Worm (Caenorhabditis elegans) whole organism, L3 larva: ENCODE data around the gene yif-1.

ENCODE experiments used
- R02D3.7 ChIP-seq: fragments of 150-350 bp; optimal IDR thresholded peaks from 2 replicates; lab custom pipeline; 2014; ENCODE audit warnings: missing biosample characterization, missing genetic modification characterization
- ZK546.5 ChIP-seq: sonication (generic microtip); optimal IDR thresholded peaks from 2 replicates; lab custom pipeline; 2017; ENCODE audit warnings: missing biosample characterization, missing genetic modification characterization
- aly-2 ChIP-seq: fragments of 150-350 bp; optimal IDR thresholded peaks from 2 replicates; lab custom pipeline; 2014; ENCODE audit warnings: missing biosample characterization, missing genetic modification characterization
- ama-1 ChIP-seq: fragments of 150-350 bp; optimal IDR thresholded peaks from 2 replicates; lab custom pipeline; 2018
- ceh-16 ChIP-seq: sonication (generic microtip); optimal IDR thresholded peaks from 2 replicates; lab custom pipeline; 2017; ENCODE audit warnings: missing biosample characterization, missing genetic modification characterization
- ceh-28 ChIP-seq: fragments of 150-350 bp; optimal IDR thresholded peaks from 2 replicates; lab custom pipeline; 2014; ENCODE audit warnings: missing biosample characterization, missing genetic modification reagents, missing genetic modification characterization
- ceh-82 ChIP-seq: fragments of 150-350 bp; optimal IDR thresholded peaks from 2 replicates; lab custom pipeline; 2014; ENCODE audit warnings: missing biosample characterization, missing genetic modification characterization
- ceh-9 ChIP-seq: sonication (generic microtip); optimal IDR thresholded peaks from 2 replicates; lab custom pipeline; 2018; ENCODE audit warnings: missing biosample characterization, missing genetic modification characterization
- daf-12 ChIP-seq: fragments of 150-350 bp; optimal IDR thresholded peaks from 2 replicates; lab custom pipeline; 2014; ENCODE audit warnings: missing biosample characterization, missing genetic modification reagents, missing genetic modification characterization
- egl-27 ChIP-seq: sonication (generic microtip); optimal IDR thresholded peaks from 4 replicates; lab custom pipeline; 2017; ENCODE audit warnings: missing biosample characterization, missing genetic modification reagents, missing genetic modification characterization
- egl-5 ChIP-seq: fragments of 150-350 bp; optimal IDR thresholded peaks from 2 replicates; lab custom pipeline; 2017; ENCODE audit warnings: missing biosample characterization, missing genetic modification reagents, missing genetic modification characterization, inconsistent platforms
- elt-1 ChIP-seq: fragments of 150-350 bp; optimal IDR thresholded peaks from 2 replicates; lab custom pipeline; 2014; ENCODE audit warnings: missing biosample characterization, missing genetic modification characterization
- elt-2 ChIP-seq: sonication (generic microtip); optimal IDR thresholded peaks from 2 replicates; lab custom pipeline; 2016; ENCODE audit warnings: missing genetic modification reagents, mild to moderate bottlenecking, missing genetic modification characterization, missing compliant biosample characterization
- elt-3 ChIP-seq, 3 experiments: fragments of 150-350 bp in 1 of 3; sonication (generic microtip) in 2 of 3; optimal IDR thresholded peaks; 2 replicates in 2 of 3; 4 replicates in 1 of 3; lab custom pipeline; 2014 to 2017; ENCODE audit warnings: missing biosample characterization in 3 of 3, missing genetic modification characterization in 3 of 3
- eor-1 ChIP-seq, 2 experiments: fragments of 150-350 bp; optimal IDR thresholded peaks; 2 replicates each; lab custom pipeline; 2014 to 2018; ENCODE audit warnings: missing biosample characterization in 2 of 2, missing genetic modification characterization in 2 of 2
- fkh-10 ChIP-seq: sonication (generic microtip); optimal IDR thresholded peaks from 2 replicates; lab custom pipeline; 2017; ENCODE audit warnings: missing biosample characterization, missing genetic modification reagents, missing genetic modification characterization
- fkh-2 ChIP-seq: fragments of 150-350 bp; optimal IDR thresholded peaks from 2 replicates; lab custom pipeline; 2014; ENCODE audit warnings: missing biosample characterization, missing genetic modification reagents, missing genetic modification characterization
- fos-1 ChIP-seq: fragments of 150-350 bp; optimal IDR thresholded peaks from 2 replicates; lab custom pipeline; 2014; ENCODE audit warnings: missing biosample characterization, missing genetic modification characterization
- hmg-11 ChIP-seq: sonication (generic microtip); optimal IDR thresholded peaks from 2 replicates; lab custom pipeline; 2016; ENCODE audit warnings: missing genetic modification characterization, missing compliant biosample characterization
- jun-1 ChIP-seq: fragments of 150-350 bp; optimal IDR thresholded peaks from 2 replicates; lab custom pipeline; 2014; ENCODE audit warnings: missing biosample characterization, missing genetic modification reagents, missing genetic modification characterization
- lin-15B ChIP-seq: fragments of 150-350 bp; optimal IDR thresholded peaks from 2 replicates; lab custom pipeline; 2014; ENCODE audit warnings: missing biosample characterization, missing genetic modification characterization
- lin-39 ChIP-seq: fragments of 150-350 bp; optimal IDR thresholded peaks from 2 replicates; lab custom pipeline; 2018; ENCODE audit warnings: missing biosample characterization, missing genetic modification reagents, missing genetic modification characterization
- lsy-12 ChIP-seq: sonication (generic microtip); optimal IDR thresholded peaks from 2 replicates; lab custom pipeline; 2016; ENCODE audit warnings: mild to moderate bottlenecking, missing genetic modification characterization, missing compliant biosample characterization
- mdl-1 ChIP-seq: fragments of 150-350 bp; optimal IDR thresholded peaks from 2 replicates; lab custom pipeline; 2014; ENCODE audit warnings: missing biosample characterization, missing genetic modification characterization
- mml-1 ChIP-seq: fragments of 150-350 bp; sonication (generic microtip); optimal IDR thresholded peaks from 3 replicates; lab custom pipeline; 2014; ENCODE audit warnings: missing biosample characterization, missing genetic modification characterization
- nfya-1 ChIP-seq: sonication (generic microtip); optimal IDR thresholded peaks from 2 replicates; lab custom pipeline; 2017; ENCODE audit warnings: missing genetic modification characterization, mild to moderate bottlenecking, missing compliant biosample characterization, antibody characterized with exemption, moderate library complexity; ENCODE audit not compliant: insufficient read depth
- nhr-11 ChIP-seq: fragments of 150-350 bp; optimal IDR thresholded peaks from 2 replicates; lab custom pipeline; 2014; ENCODE audit warnings: missing biosample characterization, missing genetic modification characterization
- nhr-12 ChIP-seq: fragments of 150-350 bp; optimal IDR thresholded peaks from 2 replicates; lab custom pipeline; 2014; ENCODE audit warnings: missing biosample characterization, missing genetic modification characterization
- nhr-23 ChIP-seq: fragments of 150-350 bp; optimal IDR thresholded peaks from 2 replicates; lab custom pipeline; 2014; ENCODE audit warnings: missing biosample characterization, missing genetic modification reagents, missing genetic modification characterization
- nhr-237 ChIP-seq: fragments of 150-350 bp; optimal IDR thresholded peaks from 2 replicates; lab custom pipeline; 2014; ENCODE audit warnings: missing biosample characterization, missing genetic modification characterization
- nhr-25 ChIP-seq: sonication (generic microtip); optimal IDR thresholded peaks from 2 replicates; lab custom pipeline; 2017; ENCODE audit warnings: missing biosample characterization, missing genetic modification characterization
- nhr-28 ChIP-seq: fragments of 150-350 bp; optimal IDR thresholded peaks from 2 replicates; lab custom pipeline; 2014; ENCODE audit warnings: missing biosample characterization, missing genetic modification characterization
- nhr-43 ChIP-seq: sonication (generic microtip); optimal IDR thresholded peaks from 2 replicates; lab custom pipeline; 2016; ENCODE audit warnings: mild to moderate bottlenecking, missing genetic modification characterization, missing compliant biosample characterization; ENCODE audit not compliant: poor library complexity, severe bottlenecking
- nhr-67 ChIP-seq: fragments of 150-350 bp; optimal IDR thresholded peaks from 2 replicates; lab custom pipeline; 2014; ENCODE audit warnings: missing biosample characterization, missing genetic modification characterization
- nhr-76 ChIP-seq: fragments of 150-350 bp; sonication (generic microtip); optimal IDR thresholded peaks from 5 replicates; lab custom pipeline; 2014; ENCODE audit warnings: missing biosample characterization, missing genetic modification characterization
- nhr-77 ChIP-seq: fragments of 150-350 bp; optimal IDR thresholded peaks from 2 replicates; lab custom pipeline; 2014; ENCODE audit warnings: missing biosample characterization, missing genetic modification characterization
- pha-4 ChIP-seq: fragments of 150-350 bp; optimal IDR thresholded peaks from 2 replicates; lab custom pipeline; 2014; ENCODE audit warnings: missing biosample characterization, missing genetic modification reagents, missing genetic modification characterization
- pqm-1 ChIP-seq: fragments of 150-350 bp; optimal IDR thresholded peaks from 2 replicates; lab custom pipeline; 2017; ENCODE audit warnings: missing biosample characterization, missing genetic modification characterization, inconsistent platforms
- sea-2 ChIP-seq: fragments of 150-350 bp; sonication (generic microtip); optimal IDR thresholded peaks from 4 replicates; lab custom pipeline; 2014; ENCODE audit warnings: missing biosample characterization, missing genetic modification reagents, missing genetic modification characterization
- skn-1 ChIP-seq: fragments of 150-350 bp; optimal IDR thresholded peaks from 2 replicates; lab custom pipeline; 2014; ENCODE audit warnings: missing biosample characterization, missing genetic modification characterization
- snpc-4 ChIP-seq: fragments of 150-350 bp; optimal IDR thresholded peaks from 2 replicates; lab custom pipeline; 2014; ENCODE audit warnings: missing biosample characterization, missing genetic modification characterization
- tbx-2 ChIP-seq: sonication (generic microtip); optimal IDR thresholded peaks from 2 replicates; lab custom pipeline; 2016; ENCODE audit warnings: mild to moderate bottlenecking, missing genetic modification characterization, missing compliant biosample characterization
- unc-39 ChIP-seq: sonication (generic microtip); optimal IDR thresholded peaks from 4 replicates; lab custom pipeline; 2017; ENCODE audit warnings: missing biosample characterization, missing genetic modification characterization
- zag-1 ChIP-seq: fragments of 150-350 bp; optimal IDR thresholded peaks from 2 replicates; lab custom pipeline; 2014; ENCODE audit warnings: missing biosample characterization, missing genetic modification characterization
- ztf-11 ChIP-seq: fragments of 150-350 bp; optimal IDR thresholded peaks from 2 replicates; lab custom pipeline; 2014; ENCODE audit warnings: missing biosample characterization, missing genetic modification characterization
- ztf-4 ChIP-seq: fragments of 150-350 bp; optimal IDR thresholded peaks from 2 replicates; lab custom pipeline; 2014; ENCODE audit warnings: missing biosample characterization, missing genetic modification characterization

yif-1 gene

DNA sequence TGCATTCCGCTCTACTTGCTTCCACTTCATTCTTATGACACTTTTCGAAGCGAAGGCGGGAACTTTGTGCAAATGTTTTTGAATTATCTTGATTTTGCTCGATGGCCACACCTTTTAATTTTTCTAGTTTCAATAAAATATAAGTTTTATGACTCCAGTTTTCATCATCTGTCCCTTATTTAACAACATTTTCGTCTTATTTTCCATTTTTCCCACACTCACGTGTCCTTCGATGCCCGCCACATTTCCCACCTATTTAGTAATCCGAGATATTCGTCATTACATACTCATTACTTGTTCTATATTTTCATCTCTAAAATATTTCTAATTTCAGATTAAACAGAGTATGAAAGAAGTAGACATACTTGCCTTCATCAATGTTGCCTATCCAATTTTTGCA lies 39.7 kb upstream of the yif-1 start, which contains the start of gene srd-49:
Gene srd-49, plus strand, starts transcription at position 301 of the 400 bp plus-strand sequence.
- TF ChIP-seq nhr-67 (tag; lab: Kevin White, UChicago): no peak
- TF ChIP-seq pqm-1 (tag; lab: Kevin White, UChicago): no peak
- TF ChIP-seq elt-3 (tag; optimal IDR thresholded peaks at IDR 0.05; lab: Kevin White, UChicago): no peak
- TF ChIP-seq nhr-12 (tag; lab: Kevin White, UChicago): no peak
- no peak for TF ChIP-seq snpc-4 (tag; lab: Kevin White, UChicago)
- TF ChIP-seq daf-12 (tag; lab: Kevin White, UChicago): no peak
- TF ChIP-seq, all 47 proteins: peak for 0

- TF ChIP-seq nhr-28 (tag; lab: Kevin White, UChicago): no peak
- TF ChIP-seq nhr-76 (tag; lab: Kevin White, UChicago): no peak
- no peak for TF ChIP-seq ztf-4 (tag; lab: Kevin White, UChicago)
- TF ChIP-seq ceh-16 (tag; lab: Kevin White, UChicago): no peak
- TF ChIP-seq nhr-11 (tag; lab: Kevin White, UChicago): no peak
- TF ChIP-seq ZK546.5 (tag; lab: Kevin White, UChicago): no peak
Measured at ce11 chrV:10091152-10091551, 36.4 kb upstream of the yif-1 start, which contains the start of gene R04B5.11. TSS of gene R04B5.11 (minus strand) at chrV:10091252.

ce11 chrV:10090461-10090860 lies 35.7 kb upstream of the yif-1 start, which contains the start of gene R04B5.7:
TSS of gene R04B5.7 (minus strand) at chrV:10090561.
- no peak for TF ChIP-seq mml-1 (tag; lab: Kevin White, UChicago)

ce11 chrV:10087103-10087502 lies 32.4 kb upstream of the yif-1 start, which contains the start of gene R04B5.5:
TSS of gene R04B5.5 (plus strand) at chrV:10087480.
- no peak for TF ChIP-seq unc-39 (tag; lab: Kevin White, UChicago)
- TF ChIP-seq snpc-4 (tag; lab: Kevin White, UChicago): no peak
- TF ChIP-seq ceh-82: no peak
- no peak for TF ChIP-seq eor-1 (tag; optimal IDR thresholded peaks at IDR 0.05; lab: Kevin White, UChicago)
- TF ChIP-seq nhr-77 (tag; lab: Kevin White, UChicago): no peak
- TF ChIP-seq fos-1: no peak
- TF ChIP-seq lin-15B (tag; lab: Kevin White, UChicago): no peak
- TF ChIP-seq egl-27: no peak
- peak; percentile 62 for TF ChIP-seq nhr-76 (tag; lab: Kevin White, UChicago)
- TF ChIP-seq pha-4: no peak
- TF ChIP-seq pqm-1 (tag; lab: Kevin White, UChicago): peak; percentile 81
- TF ChIP-seq fkh-2 (tag; lab: Kevin White, UChicago): no peak
- TF ChIP-seq lsy-12: no peak
- no peak for TF ChIP-seq tbx-2 (tag; lab: Kevin White, UChicago)
- no peak for TF ChIP-seq skn-1
- TF ChIP-seq hmg-11: no peak
- no peak for TF ChIP-seq nhr-11 (tag; lab: Kevin White, UChicago)
- no peak for TF ChIP-seq ceh-9 (tag; lab: Kevin White, UChicago)
- no peak for TF ChIP-seq nhr-67 (tag; lab: Kevin White, UChicago)
- TF ChIP-seq nfya-1 (tag; lab: Kevin White, UChicago): no peak
- peak; percentile 18 for TF ChIP-seq mdl-1
- TF ChIP-seq elt-2 (tag; lab: Kevin White, UChicago): peak; percentile 91
- no peak for TF ChIP-seq sea-2 (GFP tag; lab: Kevin White, UChicago)
- TF ChIP-seq nhr-237: no peak
- no peak for TF ChIP-seq egl-5
- no peak for TF ChIP-seq ZK546.5 (tag; lab: Kevin White, UChicago)
- no peak for TF ChIP-seq fkh-10
- TF ChIP-seq zag-1: no peak
- no peak for TF ChIP-seq nhr-25 (tag; lab: Kevin White, UChicago)
- no peak for TF ChIP-seq elt-1 (tag; lab: Kevin White, UChicago)
- no peak for TF ChIP-seq R02D3.7 (tag; lab: Kevin White, UChicago)
- TF ChIP-seq lin-39 (tag; lab: Kevin White, UChicago): no peak
- TF ChIP-seq nhr-12 (tag; lab: Kevin White, UChicago): no peak
- TF ChIP-seq elt-3 (tag; optimal IDR thresholded peaks at IDR 0.05; lab: Kevin White, UChicago): peak in 1 of 3 experiments; percentile 71
- no peak for TF ChIP-seq ztf-11 (tag; lab: Kevin White, UChicago)
- no peak for TF ChIP-seq nhr-28 (tag; lab: Kevin White, UChicago)
- peak; percentile 39 for TF ChIP-seq jun-1 (tag; lab: Kevin White, UChicago)
- peak; percentile 61 for TF ChIP-seq ztf-4 (tag; lab: Kevin White, UChicago)
- TF ChIP-seq nhr-43 (tag; lab: Kevin White, UChicago): peak; percentile 59
- peak; percentile 60 for TF ChIP-seq nhr-23 (tag; lab: Kevin White, UChicago)
- no peak for TF ChIP-seq aly-2 (tag; lab: Kevin White, UChicago)
- TF ChIP-seq mml-1 (tag; lab: Kevin White, UChicago): no peak
- TF ChIP-seq daf-12 (tag; lab: Kevin White, UChicago): no peak
- TF ChIP-seq ceh-16 (tag; lab: Kevin White, UChicago): no peak
- no peak for TF ChIP-seq ama-1 (lab: Kevin White, UChicago)
- peak; percentile 2 for TF ChIP-seq ceh-28 (tag; lab: Kevin White, UChicago)
